Worm (Caenorhabditis elegans): ENCODE data around the gene pezo-1.

- TF ChIP-seq lag-1 (GFP tag; IDR thresholded peaks at IDR 0.05): no peak
- TF ChIP-seq mes-4 (tag; optimal IDR thresholded peaks at IDR 0.05): no peak
- TF ChIP-seq ceh-100 (GFP tag; IDR thresholded peaks at IDR 0.05): no peak
- TF ChIP-seq die-1 (tag; optimal IDR thresholded peaks at IDR 0.05): no peak
- no peak for TF ChIP-seq T07F8.4 (tag; optimal IDR thresholded peaks at IDR 0.05)
- no peak for TF ChIP-seq cebp-1 (GFP tag; IDR thresholded peaks at IDR 0.05)
- no peak for TF ChIP-seq cebp-1 (tag; optimal IDR thresholded peaks at IDR 0.05)
- no peak for TF ChIP-seq chd-7 (tag; optimal IDR thresholded peaks at IDR 0.05)
Observed at ce11 chrIV:9336538-9337090, 29.7 kb downstream of the pezo-1 start, which contains the start of gene T20D3.5.
